Worm (Caenorhabditis elegans): ENCODE data around the gene rpn-13.

DNA sequence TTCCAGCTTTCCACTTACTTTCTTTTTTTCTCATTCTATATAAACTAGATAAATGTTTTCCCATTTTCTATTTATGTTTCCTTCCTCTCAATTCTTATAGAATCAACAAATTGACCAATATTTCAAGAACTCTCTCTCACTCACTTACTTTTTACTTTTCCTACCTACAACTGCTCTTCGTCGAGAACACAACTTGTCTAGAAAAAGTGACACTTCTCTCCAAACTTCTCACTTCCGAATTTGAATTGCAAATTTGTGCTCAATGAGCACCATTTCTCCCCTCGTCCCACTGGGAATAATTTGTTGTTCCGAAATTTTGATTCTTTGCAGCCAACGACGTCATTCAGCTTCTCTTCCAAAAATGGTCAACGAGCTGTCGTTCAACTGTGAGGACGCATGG, 43.6 kb downstream of the rpn-13 start, which contains the start of gene F47D12.3:
- TF ChIP-seq T26A8.4 (GFP tag; IDR thresholded peaks at IDR 0.05), result no peak
- TF ChIP-seq aha-1 (tag), result no peak
- TF ChIP-seq fos-1 (tag; optimal IDR thresholded peaks at IDR 0.05), result no peak
- TF ChIP-seq unc-62 (GFP tag; optimal IDR thresholded peaks at IDR 0.05 in 1 of 2), result peak in 1 of 2 experiments; percentile 97
- no peak for TF ChIP-seq unc-62 (tag; optimal IDR thresholded peaks at IDR 0.05)
- no peak for TF ChIP-seq ZK337.2 (GFP tag; IDR thresholded peaks at IDR 0.05)
- TF ChIP-seq zip-11 (GFP tag; IDR thresholded peaks at IDR 0.05), result no peak
- no peak for TF ChIP-seq pqm-1 (tag; optimal IDR thresholded peaks at IDR 0.05)
- peak; percentile 18; the same call in 1 of the 2 replicates for TF ChIP-seq ceh-20 (GFP tag; IDR thresholded peaks at IDR 0.05)
- no peak for TF ChIP-seq mep-1 (tag; optimal IDR thresholded peaks at IDR 0.05)
- TF ChIP-seq fkh-10 (GFP tag; optimal IDR thresholded peaks at IDR 0.05), result no peak
- TF ChIP-seq lsy-2 (tag; optimal IDR thresholded peaks at IDR 0.05), result no peak
